Fruit fly (Drosophila melanogaster) whole organism, prepupa: ENCODE measurements around the gene Smyd3.

Experiments
- Blimp-1 ChIP-seq: fragments of 200-800 bp; sonication (Bioruptor generic); optimal IDR thresholded peaks from 3 replicates; lab custom pipeline; 2017; ENCODE audit warnings: missing biosample characterization, missing genetic modification characterization, mild to moderate bottlenecking, moderate library complexity, missing genetic modification reagents
- CG10631 ChIP-seq: fragments of 200-800 bp; sonication (Bioruptor generic); optimal IDR thresholded peaks from 2 replicates; lab custom pipeline; 2016; ENCODE audit warnings: missing biosample characterization, missing genetic modification characterization
- CG10669 ChIP-seq: fragments of 200-800 bp; sonication (Bioruptor generic); optimal IDR thresholded peaks from 3 replicates; lab custom pipeline; 2018; ENCODE audit warnings: missing biosample characterization, mild to moderate bottlenecking, missing genetic modification characterization, moderate library complexity
- CG11294 ChIP-seq: fragments of 200-800 bp; sonication (Bioruptor generic); IDR thresholded peaks from 2 replicates; pipeline ENCODE4 v1.3.6; 2022; ENCODE audit warnings: missing biosample characterization, missing genetic modification characterization
- CG11762 ChIP-seq: fragments of 200-800 bp; sonication (Bioruptor generic); optimal IDR thresholded peaks from 3 replicates; lab custom pipeline; 2016; ENCODE audit warnings: missing biosample characterization, missing genetic modification characterization; ENCODE audit not compliant: insufficient read depth
- CG15336 ChIP-seq: fragments of 200-800 bp; sonication (Bioruptor generic); IDR thresholded peaks from 2 replicates; pipeline ENCODE4 v1.3.6; 2022; ENCODE audit warnings: missing biosample characterization, missing genetic modification characterization
- CG1621 ChIP-seq: fragments of 200-800 bp; sonication (Bioruptor generic); optimal IDR thresholded peaks from 3 replicates; lab custom pipeline; 2018; ENCODE audit warnings: missing biosample characterization, mild to moderate bottlenecking, missing genetic modification characterization
- CG16779 ChIP-seq: fragments of 200-800 bp; sonication (Bioruptor generic); optimal IDR thresholded peaks from 3 replicates; lab custom pipeline; 2017; ENCODE audit warnings: missing biosample characterization, mild to moderate bottlenecking, missing genetic modification characterization
- CG31627 ChIP-seq: fragments of 200-800 bp; sonication (Bioruptor generic); optimal IDR thresholded peaks from 3 replicates; lab custom pipeline; 2016; ENCODE audit warnings: missing biosample characterization, missing genetic modification characterization
- CG32006 ChIP-seq: fragments of 200-800 bp; sonication (Bioruptor generic); optimal IDR thresholded peaks from 3 replicates; lab custom pipeline; 2017; ENCODE audit warnings: missing biosample characterization, mild to moderate bottlenecking, missing genetic modification characterization
- CG34406 ChIP-seq: fragments of 200-800 bp; sonication (Bioruptor generic); optimal IDR thresholded peaks from 3 replicates; lab custom pipeline; 2016; ENCODE audit warnings: missing biosample characterization, missing genetic modification characterization
- CG3919 ChIP-seq: fragments of 200-800 bp; sonication (Bioruptor generic); optimal IDR thresholded peaks from 3 replicates; lab custom pipeline; 2016; ENCODE audit warnings: missing biosample characterization, missing genetic modification characterization
- CG4318 ChIP-seq: fragments of 200-800 bp; sonication (Bioruptor generic); optimal IDR thresholded peaks from 3 replicates; lab custom pipeline; 2017; ENCODE audit warnings: missing biosample characterization, mild to moderate bottlenecking, missing genetic modification characterization
- CG6163 ChIP-seq: fragments of 200-800 bp; sonication (Bioruptor generic); IDR thresholded peaks from 3 replicates; pipeline ENCODE4 v1.3.6; 2022; ENCODE audit warnings: missing biosample characterization, missing genetic modification characterization
- CG6276 ChIP-seq: fragments of 200-800 bp; sonication (Bioruptor generic); optimal IDR thresholded peaks from 2 replicates; lab custom pipeline; 2017; ENCODE audit warnings: missing biosample characterization, mild to moderate bottlenecking, missing genetic modification characterization
- CG6854 ChIP-seq: fragments of 200-800 bp; sonication (Bioruptor generic); optimal IDR thresholded peaks from 2 replicates; lab custom pipeline; 2017; ENCODE audit warnings: missing biosample characterization, mild to moderate bottlenecking, missing genetic modification characterization
- CG7368 ChIP-seq: fragments of 200-800 bp; sonication (Bioruptor generic); optimal IDR thresholded peaks from 3 replicates; lab custom pipeline; 2016; ENCODE audit warnings: missing biosample characterization, missing genetic modification characterization
- CG8119 ChIP-seq: fragments of 200-800 bp; sonication (Bioruptor generic); IDR thresholded peaks from 3 replicates; pipeline ENCODE4 v1.3.6; 2022; ENCODE audit warnings: missing biosample characterization, missing genetic modification characterization
- CG8319 ChIP-seq: fragments of 200-800 bp; sonication (Bioruptor generic); optimal IDR thresholded peaks from 3 replicates; lab custom pipeline; 2016; ENCODE audit warnings: missing biosample characterization, missing genetic modification characterization
- CG9139 ChIP-seq: fragments of 200-800 bp; sonication (Bioruptor generic); optimal IDR thresholded peaks from 3 replicates; lab custom pipeline; 2017; ENCODE audit warnings: missing biosample characterization, mild to moderate bottlenecking, missing genetic modification characterization
- Eip75B ChIP-seq: fragments of 200-800 bp; sonication (Bioruptor generic); optimal IDR thresholded peaks from 3 replicates; lab custom pipeline; 2016; ENCODE audit warnings: missing biosample characterization, missing genetic modification characterization
- Eip78C ChIP-seq: fragments of 200-800 bp; sonication (Bioruptor generic); peaks from one replicate; lab custom pipeline; 2016; ENCODE audit warnings: missing biosample characterization, missing genetic modification characterization
- Ets21C ChIP-seq: fragments of 200-800 bp; sonication (Bioruptor generic); optimal IDR thresholded peaks from 3 replicates; lab custom pipeline; 2016; ENCODE audit warnings: missing biosample characterization, missing genetic modification characterization
- Gug ChIP-seq: fragments of 200-800 bp; sonication (Bioruptor generic); IDR thresholded peaks from 2 replicates; pipeline ENCODE4 v1.3.6; 2022; ENCODE audit warnings: missing biosample characterization, missing genetic modification characterization
- Hr38 ChIP-seq: sonication (Bioruptor generic); optimal IDR thresholded peaks from 2 replicates; lab custom pipeline; 2016; ENCODE audit warnings: missing biosample characterization, missing genetic modification characterization
- Hr39 ChIP-seq: fragments of 200-800 bp; sonication (Bioruptor generic); optimal IDR thresholded peaks from 2 replicates; lab custom pipeline; 2016; ENCODE audit warnings: missing biosample characterization, missing genetic modification characterization
- Hr4 ChIP-seq: fragments of 200-800 bp; sonication (Bioruptor generic); optimal IDR thresholded peaks from 3 replicates; lab custom pipeline; 2016; ENCODE audit warnings: missing biosample characterization, missing genetic modification characterization
- Lpt ChIP-seq: fragments of 200-800 bp; sonication (Bioruptor generic); optimal IDR thresholded peaks from 3 replicates; lab custom pipeline; 2016; ENCODE audit warnings: missing biosample characterization, missing genetic modification characterization
- Met ChIP-seq: fragments of 200-800 bp; sonication (Bioruptor generic); optimal IDR thresholded peaks from 3 replicates; lab custom pipeline; 2016; ENCODE audit warnings: missing biosample characterization, missing genetic modification characterization
- OdsH ChIP-seq: fragments of 200-800 bp; sonication (Bioruptor generic); optimal IDR thresholded peaks from 3 replicates; lab custom pipeline; 2016; ENCODE audit warnings: missing biosample characterization, missing genetic modification characterization
- Smox ChIP-seq: fragments of 200-800 bp; sonication (Bioruptor generic); optimal IDR thresholded peaks from 3 replicates; lab custom pipeline; 2016; ENCODE audit warnings: missing biosample characterization, missing genetic modification characterization
- Sox102F ChIP-seq: fragments of 200-800 bp; sonication (Bioruptor generic); optimal IDR thresholded peaks from 2 replicates; lab custom pipeline; 2016; ENCODE audit warnings: missing biosample characterization, mild to moderate bottlenecking, missing genetic modification characterization
- achi ChIP-seq: fragments of 200-800 bp; sonication (Bioruptor generic); optimal IDR thresholded peaks from 3 replicates; lab custom pipeline; 2016; ENCODE audit warnings: missing biosample characterization, missing genetic modification characterization
- acj6 ChIP-seq: fragments of 200-800 bp; sonication (Bioruptor generic); optimal IDR thresholded peaks from 3 replicates; lab custom pipeline; 2016; ENCODE audit warnings: missing biosample characterization, missing genetic modification characterization
- cyc ChIP-seq: fragments of 200-800 bp; sonication (Bioruptor generic); optimal IDR thresholded peaks from 3 replicates; lab custom pipeline; 2016; ENCODE audit warnings: missing biosample characterization, missing genetic modification characterization
- eg ChIP-seq: fragments of 200-800 bp; sonication (Bioruptor generic); IDR thresholded peaks from 3 replicates; pipeline ENCODE4 v1.3.6; 2022; ENCODE audit warnings: missing biosample characterization, missing genetic modification characterization
- esn ChIP-seq: fragments of 200-800 bp; sonication (Bioruptor generic); optimal IDR thresholded peaks from 2 replicates; lab custom pipeline; 2016; ENCODE audit warnings: missing biosample characterization, mild to moderate bottlenecking, missing genetic modification characterization, moderate library complexity
- fd59A ChIP-seq: fragments of 200-800 bp; sonication (Bioruptor generic); optimal IDR thresholded peaks from 2 replicates; lab custom pipeline; 2017; ENCODE audit warnings: missing biosample characterization, mild to moderate bottlenecking, missing genetic modification characterization, missing genetic modification reagents
- fkh ChIP-seq: fragments of 200-800 bp; sonication (Bioruptor generic); optimal IDR thresholded peaks from 3 replicates; lab custom pipeline; 2017; ENCODE audit warnings: missing biosample characterization, mild to moderate bottlenecking, missing genetic modification characterization, moderate library complexity
- lz ChIP-seq: fragments of 200-800 bp; sonication (Bioruptor generic); optimal IDR thresholded peaks from 3 replicates; lab custom pipeline; 2016; ENCODE audit warnings: missing biosample characterization, missing genetic modification characterization
- net ChIP-seq: fragments of 200-800 bp; sonication (Bioruptor generic); optimal IDR thresholded peaks from 3 replicates; lab custom pipeline; 2016; ENCODE audit warnings: missing biosample characterization, missing genetic modification characterization
- pdm3 ChIP-seq: fragments of 200-800 bp; sonication (Bioruptor generic); optimal IDR thresholded peaks from 3 replicates; lab custom pipeline; 2016; ENCODE audit warnings: missing biosample characterization, missing genetic modification characterization
- ss ChIP-seq, 2 experiments: fragments of 200-800 bp; sonication (Bioruptor generic); optimal IDR thresholded peaks; 2 replicates in 1 of 2; 3 replicates in 1 of 2; lab custom pipeline; 2017 to 2018; ENCODE audit warnings: mild to moderate bottlenecking in 2 of 2, missing biosample characterization in 2 of 2, missing genetic modification characterization in 2 of 2, moderate library complexity in 1 of 2
- svp ChIP-seq: fragments of 200-800 bp; sonication (Bioruptor generic); peaks from one replicate; lab custom pipeline; 2016; ENCODE audit warnings: missing biosample characterization, missing genetic modification characterization
- topi ChIP-seq: fragments of 200-800 bp; sonication (Bioruptor generic); optimal IDR thresholded peaks from 3 replicates; lab custom pipeline; 2016; ENCODE audit warnings: missing biosample characterization, missing genetic modification characterization

Smyd3 gene

dm6 chrX:2581793-2582503 lies 26.7 kb downstream of the Smyd3 start:
- TF ChIP-seq eg (GFP tag; lab: Robert Waterston, UW) (peak; percentile 68), Lpt (GFP tag; lab: Kevin White, UChicago) (no peak), Eip75B (GFP tag; lab: Kevin White, UChicago) (peak; percentile 26), acj6 (peak; percentile 1), lz (GFP tag; lab: Kevin White, UChicago) (peak; percentile 15), Smox (GFP tag; lab: Kevin White, UChicago) (peak; percentile 8), CG7368 (peak; percentile 39), Hr38 (GFP tag; lab: Kevin White, UChicago) (no peak), CG10631 (GFP tag; lab: Kevin White, UChicago) (no peak), CG6276 (peak; percentile 10), CG1621 (tag; lab: Kevin White, UChicago) (no peak), CG8119 (GFP tag; lab: Robert Waterston, UW) (peak; percentile 34; the same call in 1 of the 3 replicates), net (GFP tag; lab: Kevin White, UChicago) (no peak), CG15336 (GFP tag; lab: Robert Waterston, UW) (0 out of 2 replicates have a peak, but pooled peaks have one; percentile 28), CG9139 (GFP tag; lab: Kevin White, UChicago) (no peak), Hr4 (peak; percentile 53), CG16779 (tag; lab: Kevin White, UChicago) (no peak), CG6854 (no peak), CG11294 (GFP tag; lab: Robert Waterston, UW) (peak; percentile 47), Ets21C (no peak), Sox102F (GFP tag; lab: Kevin White, UChicago) (no peak), CG6163 (GFP tag; lab: Robert Waterston, UW) (peak; percentile 62; the same call in 2 of the 3 replicates), Blimp-1 (GFP tag; lab: Kevin White, UChicago) (no peak), esn (GFP tag; lab: Kevin White, UChicago) (peak; percentile 28), CG10669 (GFP tag; lab: Kevin White, UChicago) (peak; percentile 5), CG8319 (no peak), OdsH (GFP tag; lab: Kevin White, UChicago) (peak; percentile 45), achi (GFP tag; lab: Kevin White, UChicago) (peak; percentile 5), pdm3 (GFP tag; lab: Kevin White, UChicago) (peak; percentile 41), Gug (GFP tag; lab: Robert Waterston, UW) (peak; percentile 50), CG31627 (GFP tag; lab: Kevin White, UChicago) (no peak), CG32006 (GFP tag; lab: Kevin White, UChicago) (peak; percentile 58), CG3919 (GFP tag; lab: Kevin White, UChicago) (peak; percentile 9), Hr39 (peak; percentile 23), CG11762 (GFP tag; lab: Kevin White, UChicago) (no peak), Met (peak; percentile 28), CG34406 (GFP tag; lab: Kevin White, UChicago) (no peak), Eip78C (peak; percentile 68), svp (GFP tag; lab: Kevin White, UChicago) (peak; percentile 61), CG4318 (peak; percentile 15), topi (peak; percentile 19), cyc (GFP tag; lab: Kevin White, UChicago) (peak; percentile 3), fkh (GFP tag; lab: Kevin White, UChicago) (no peak), ss (GFP tag; optimal IDR thresholded peaks at IDR 0.05; lab: Kevin White, UChicago) (no peak), fd59A (GFP tag; lab: Kevin White, UChicago) (no peak)
